Fruit fly (Drosophila melanogaster) whole organism, prepupa: Measurements from ENCODE around the gene Prps.

Experiments used
- CG10669 ChIP-seq: fragments of 200-800 bp; sonication (Bioruptor generic); optimal IDR thresholded peaks from 3 replicates; lab custom pipeline; 2018; ENCODE audit warnings: missing biosample characterization, mild to moderate bottlenecking, missing genetic modification characterization, moderate library complexity
- CG11902 ChIP-seq: fragments of 200-800 bp; sonication (Bioruptor generic); optimal IDR thresholded peaks from 3 replicates; lab custom pipeline; 2016; ENCODE audit warnings: missing biosample characterization, missing genetic modification characterization
- CG1621 ChIP-seq: fragments of 200-800 bp; sonication (Bioruptor generic); optimal IDR thresholded peaks from 3 replicates; lab custom pipeline; 2018; ENCODE audit warnings: missing biosample characterization, mild to moderate bottlenecking, missing genetic modification characterization
- CG31627 ChIP-seq: fragments of 200-800 bp; sonication (Bioruptor generic); optimal IDR thresholded peaks from 3 replicates; lab custom pipeline; 2016; ENCODE audit warnings: missing biosample characterization, missing genetic modification characterization
- Ets21C ChIP-seq: fragments of 200-800 bp; sonication (Bioruptor generic); optimal IDR thresholded peaks from 3 replicates; lab custom pipeline; 2016; ENCODE audit warnings: missing biosample characterization, missing genetic modification characterization

- TF ChIP-seq CG11902 (GFP tag; lab: Kevin White, UChicago) (no peak), CG1621 (tag; lab: Kevin White, UChicago) (no peak), CG10669 (GFP tag; lab: Kevin White, UChicago) (no peak), Ets21C (GFP tag; lab: Kevin White, UChicago) (no peak), CG31627 (GFP tag; lab: Kevin White, UChicago) (no peak)
Measured at dm6 chr3L:9689809-9690208, 6.7 kb downstream of the Prps start.
